Fruit fly (Drosophila melanogaster): ENCODE measurements around the gene CG1239.

Gene CG1239

DNA sequence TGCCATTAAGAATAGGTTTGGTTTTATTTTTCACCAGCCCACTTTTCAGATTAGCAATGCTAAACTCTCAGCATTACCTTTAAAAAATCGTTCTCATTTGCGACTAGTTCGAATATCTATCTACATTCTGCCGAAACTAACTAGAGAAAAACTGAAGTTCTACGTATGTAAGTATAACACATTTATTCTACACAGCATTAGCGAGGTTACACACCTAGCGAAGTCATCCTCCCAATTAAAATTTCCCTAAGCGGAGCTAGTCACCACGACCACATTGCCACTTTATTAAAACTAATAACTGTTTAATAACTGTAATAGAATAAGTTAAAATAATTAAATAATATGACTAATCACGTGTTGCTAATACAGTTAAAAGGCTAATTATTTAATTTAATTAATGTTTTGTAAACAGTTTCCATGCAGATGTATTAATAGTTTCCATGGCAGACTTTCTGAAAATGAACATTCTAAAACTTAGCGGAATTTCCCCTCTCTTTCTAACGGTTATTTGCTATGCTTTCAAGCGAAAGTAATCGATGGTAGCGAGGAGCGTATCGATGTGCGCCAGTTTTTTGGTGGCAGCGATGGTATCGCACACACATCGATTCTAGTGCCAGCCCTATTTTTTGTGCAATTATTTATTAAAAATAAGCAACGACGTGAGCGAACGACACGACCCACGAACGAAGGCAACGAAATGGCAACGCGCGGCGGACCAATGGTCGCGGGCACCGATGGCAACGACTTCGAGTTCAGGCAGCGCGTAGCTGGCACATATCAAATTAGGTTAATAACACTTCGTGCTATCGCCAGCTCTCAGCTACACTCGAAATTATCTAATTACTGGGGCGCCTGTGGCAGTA is 45.6 kb downstream of the CG1239 start, which contains the start of gene jagn (continued):
- TF ChIP-seq ems (GFP tag; optimal IDR thresholded peaks at IDR 0.05) = peak; percentile 60
- TF ChIP-seq Max (GFP tag; optimal IDR thresholded peaks at IDR 0.05) = peak; percentile 54
- peak; percentile 63 for TF ChIP-seq Ptx1 (GFP tag; IDR thresholded peaks at IDR 0.05)
- TF ChIP-seq ken (GFP tag; IDR thresholded peaks at IDR 0.05) = peak; percentile 48; the same call in 2 of the 3 replicates
- peak; percentile 43 for TF ChIP-seq NC2β (GFP tag; optimal IDR thresholded peaks at IDR 0.05)
- TF ChIP-seq NC2α (GFP tag; optimal IDR thresholded peaks at IDR 0.05) = no peak
- no peak for TF ChIP-seq zf30C (GFP tag; optimal IDR thresholded peaks at IDR 0.05)
- TF ChIP-seq CG15011 (GFP tag; optimal IDR thresholded peaks at IDR 0.05) = peak; percentile 2
- TF ChIP-seq pan (optimal IDR thresholded peaks at IDR 0.05) = no peak
- TF ChIP-seq pan (GFP tag; optimal IDR thresholded peaks at IDR 0.05 in 1 of 2, IDR thresholded peaks at IDR 0.05 in 1 of 2) = peak in 1 of 2 experiments; percentile 63
- no peak for TF ChIP-seq eve (GFP tag; optimal IDR thresholded peaks at IDR 0.05)
- TF ChIP-seq CG12071 (GFP tag; optimal IDR thresholded peaks at IDR 0.05) = peak; percentile 13
- no peak for TF ChIP-seq cwo (GFP tag; optimal IDR thresholded peaks at IDR 0.05)
- peak; percentile 98 for TF ChIP-seq CG2129 (GFP tag; IDR thresholded peaks at IDR 0.05; ENCODE audit: partially characterized antibody)
- peak; percentile 63; the same call in 2 of the 3 replicates for TF ChIP-seq dysf (GFP tag; IDR thresholded peaks at IDR 0.05)
- TF ChIP-seq Neu2 (GFP tag; optimal IDR thresholded peaks at IDR 0.05; ENCODE audit: borderline replicate concordance) = no peak
- peak; percentile 88 for TF ChIP-seq CG11456 (GFP tag; IDR thresholded peaks at IDR 0.05)
- TF ChIP-seq CG10321 (GFP tag; IDR thresholded peaks at IDR 0.05) = peak; percentile 40; the same call in 1 of the 2 replicates
- no peak for TF ChIP-seq sim (GFP tag; IDR thresholded peaks at IDR 0.05)
- TF ChIP-seq wek (GFP tag; optimal IDR thresholded peaks at IDR 0.05) = no peak
- peak; percentile 49 for TF ChIP-seq phol (tag; optimal IDR thresholded peaks at IDR 0.05)
- 0 out of 2 replicates have a peak, but pooled peaks have one; percentile 38 for TF ChIP-seq CG32772 (GFP tag; IDR thresholded peaks at IDR 0.05)
- no peak for TF ChIP-seq lov (optimal IDR thresholded peaks at IDR 0.05)
- TF ChIP-seq lov (GFP tag; IDR thresholded peaks at IDR 0.05) = 0 out of 3 replicates have a peak, but pooled peaks have one; percentile 31
- peak; percentile 74 for TF ChIP-seq vvl (GFP tag; IDR thresholded peaks at IDR 0.05)
- peak; percentile 36 for TF ChIP-seq CG17802 (tag; optimal IDR thresholded peaks at IDR 0.05)
- TF ChIP-seq Hmx (GFP tag; optimal IDR thresholded peaks at IDR 0.05) = no peak
- TF ChIP-seq HHEX (GFP tag; optimal IDR thresholded peaks at IDR 0.05) = peak; percentile 14
- no peak for TF ChIP-seq org-1 (GFP tag; optimal IDR thresholded peaks at IDR 0.05)
- peak; percentile 54 for TF ChIP-seq CG17912 (GFP tag; optimal IDR thresholded peaks at IDR 0.05)
- TF ChIP-seq CG3847 (GFP tag; IDR thresholded peaks at IDR 0.05) = peak; percentile 83
- TF ChIP-seq cas (GFP tag; IDR thresholded peaks at IDR 0.05) = no peak
- TF ChIP-seq Doc2 (GFP tag; IDR thresholded peaks at IDR 0.05) = no peak
- TF ChIP-seq CG10431 (GFP tag; optimal IDR thresholded peaks at IDR 0.05) = peak; percentile 16
- TF ChIP-seq slou (GFP tag; optimal IDR thresholded peaks at IDR 0.05) = no peak
- TF ChIP-seq CG2202 (tag; optimal IDR thresholded peaks at IDR 0.05) = no peak
- peak in 1 of 3 experiments; percentile 9 for TF ChIP-seq Stat92E (GFP tag; optimal IDR thresholded peaks at IDR 0.05)
- no peak for TF ChIP-seq CG10565 (GFP tag; optimal IDR thresholded peaks at IDR 0.05)
- TF ChIP-seq CTCF (GFP tag; optimal IDR thresholded peaks at IDR 0.05) = peak; percentile 82
- peak; percentile 100 for TF ChIP-seq BEAF-32 (GFP tag; optimal IDR thresholded peaks at IDR 0.05)
- TF ChIP-seq fd96Cb (tag; optimal IDR thresholded peaks at IDR 0.05) = no peak
- no peak for TF ChIP-seq Lpt (GFP tag; optimal IDR thresholded peaks at IDR 0.05)
- TF ChIP-seq CG16815 (GFP tag; optimal IDR thresholded peaks at IDR 0.05) = no peak
- 0 out of 2 replicates have a peak, but pooled peaks have one; percentile 29 for TF ChIP-seq Nf-YA (GFP tag; IDR thresholded peaks at IDR 0.05)
- TF ChIP-seq MBD-R2 (GFP tag; IDR thresholded peaks at IDR 0.05) = peak; percentile 80
- peak; percentile 57; the same call in 1 of the 2 replicates for TF ChIP-seq CG8765 (GFP tag; IDR thresholded peaks at IDR 0.05)
- no peak for TF ChIP-seq CG8478 (optimal IDR thresholded peaks at IDR 0.05)
- TF ChIP-seq CG17186 (GFP tag; optimal IDR thresholded peaks at IDR 0.05) = peak; percentile 87
- peak; percentile 84 for TF ChIP-seq YL-1 (GFP tag; optimal IDR thresholded peaks at IDR 0.05)
- peak; percentile 21 for TF ChIP-seq CG12219 (GFP tag; optimal IDR thresholded peaks at IDR 0.05)
